Worm (Caenorhabditis elegans): Measurements from ENCODE around the gene srlf-28.

DNA sequence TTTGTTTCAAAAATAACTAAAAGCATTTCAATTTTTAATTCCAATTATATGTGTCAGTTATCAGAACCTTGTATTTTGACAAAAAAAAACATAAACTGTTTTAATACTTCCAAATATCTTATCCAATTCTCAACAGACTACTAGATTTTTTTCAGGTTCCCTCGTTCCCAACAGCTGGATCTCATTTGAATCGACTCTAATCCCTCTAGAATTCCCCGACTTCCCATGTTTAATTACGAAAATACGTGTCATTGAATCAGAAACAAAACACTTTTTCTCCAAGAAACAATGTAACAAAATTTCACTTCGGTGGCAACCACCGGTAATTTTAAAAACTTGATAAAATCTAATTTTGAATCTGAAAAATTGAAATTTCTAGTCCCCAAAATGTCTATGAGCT, 35.5 kb upstream of the srlf-28 start:
- TF ChIP-seq hmg-20 (GFP tag; IDR thresholded peaks at IDR 0.05), result no peak
- TF ChIP-seq ceh-91 (GFP tag; IDR thresholded peaks at IDR 0.05), result no peak
- TF ChIP-seq F37B4.10 (GFP tag; IDR thresholded peaks at IDR 0.05), result no peak
- no peak for TF ChIP-seq atf-7 (tag; optimal IDR thresholded peaks at IDR 0.05)
- TF ChIP-seq sdz-38 (tag; optimal IDR thresholded peaks at IDR 0.05), result no peak
- TF ChIP-seq pha-4 (tag; optimal IDR thresholded peaks at IDR 0.05), result no peak
- TF ChIP-seq ama-1 (optimal IDR thresholded peaks at IDR 0.05), result no peak
- TF ChIP-seq ama-1 (GFP tag; optimal IDR thresholded peaks at IDR 0.05), result no peak
- no peak for TF ChIP-seq snpc-4 (GFP tag; optimal IDR thresholded peaks at IDR 0.05)
- TF ChIP-seq snpc-4 (tag; optimal IDR thresholded peaks at IDR 0.05), result no peak
- TF ChIP-seq nhr-27 (tag; optimal IDR thresholded peaks at IDR 0.05), result no peak
- no peak for TF ChIP-seq unc-62 (GFP tag; optimal IDR thresholded peaks at IDR 0.05)
- no peak for TF ChIP-seq F23B12.7 (tag; optimal IDR thresholded peaks at IDR 0.05; ENCODE audit: insufficient read depth)
- no peak for TF ChIP-seq ceh-100 (GFP tag; IDR thresholded peaks at IDR 0.05)
- no peak for TF ChIP-seq bed-2 (GFP tag; IDR thresholded peaks at IDR 0.05)
- TF ChIP-seq nhr-90 (tag; optimal IDR thresholded peaks at IDR 0.05), result no peak
